Fruit fly (Drosophila melanogaster): ENCODE results near the gene CG5245.
A peak's percentile ranks its signal among the peaks of the same experiment; 100 is the strongest.

- TF ChIP-seq BEAF-32 (GFP tag; optimal IDR thresholded peaks at IDR 0.05), result peak; percentile 70
- peak; percentile 97 for TF ChIP-seq CG8478 (optimal IDR thresholded peaks at IDR 0.05)
These were observed 3.6 kb upstream of the CG5245 start, which contains the start of gene Pp1-87B for dm6 chr3R:12425510-12426309.

All from whole organism, embryonic.